Worm (Caenorhabditis elegans): Measurements from ENCODE around the gene zim-1.

- TF ChIP-seq T22C8.4 (GFP tag; IDR thresholded peaks at IDR 0.05) (no peak), klf-2 (GFP tag; conservative IDR thresholded peaks at IDR 0.05) (no peak), ztf-23 (GFP tag; IDR thresholded peaks at IDR 0.05) (no peak), ztf-29 (GFP tag; IDR thresholded peaks at IDR 0.05) (no peak), flt-1 (GFP tag; IDR thresholded peaks at IDR 0.05) (no peak), med-1 (GFP tag; optimal IDR thresholded peaks at IDR 0.05; ENCODE audit: insufficient read depth) (no peak), tab-1 (GFP tag; IDR thresholded peaks at IDR 0.05) (no peak), cog-1 (tag; optimal IDR thresholded peaks at IDR 0.05) (no peak), ref-1 (GFP tag; conservative IDR thresholded peaks at IDR 0.05) (no peak)
Measured at ce11 chrIV:10576624-10577023, 29.7 kb downstream of the zim-1 start.

All from whole organism, midembryonic.